Fruit fly (Drosophila melanogaster): ENCODE results near the gene Snmp1.

The Snmp1 gene

DNA sequence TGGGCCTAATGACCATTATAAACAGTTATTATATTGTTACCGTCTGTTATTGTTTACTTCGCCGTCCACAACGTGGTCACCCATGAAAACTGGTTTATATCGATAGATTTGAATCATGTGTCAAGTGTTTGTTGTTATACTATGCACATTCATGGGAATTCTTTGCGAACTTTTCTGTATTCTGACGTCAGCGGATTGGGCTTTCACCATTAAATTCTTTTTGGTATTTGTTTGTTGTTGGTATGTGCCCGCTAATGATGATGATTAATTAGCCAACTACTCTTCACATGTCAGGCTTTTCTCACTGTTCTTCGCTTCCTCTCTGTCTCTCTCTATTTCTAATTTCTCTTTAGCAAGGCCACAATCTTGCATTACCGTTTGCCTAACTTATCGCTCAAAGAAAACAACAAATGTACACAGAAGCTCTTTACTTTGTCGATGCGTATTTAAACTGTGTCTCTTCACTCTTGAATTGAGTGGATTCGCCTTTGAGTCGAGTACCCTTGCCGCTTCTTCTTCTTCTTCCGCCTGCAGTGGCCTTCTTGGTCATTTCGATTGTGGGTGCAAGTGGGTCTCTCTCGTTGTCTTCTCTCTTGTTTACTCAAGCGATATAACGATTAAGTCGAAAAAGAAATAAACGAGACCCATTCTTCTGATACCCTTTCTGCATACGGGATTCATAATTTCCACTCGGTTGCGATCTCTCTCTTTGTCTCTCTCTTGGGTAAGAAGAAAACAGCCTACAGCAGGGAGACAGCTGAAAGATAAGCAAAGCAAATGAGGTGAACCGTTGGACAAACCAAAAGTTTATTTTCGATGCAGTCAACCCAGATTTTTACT is 35.9 kb upstream of the Snmp1 start:
- TF ChIP-seq B-H1 (GFP tag; IDR thresholded peaks at IDR 0.05) (no peak; the same call in 2 of the 3 replicates), CG17328 (GFP tag; IDR thresholded peaks at IDR 0.05) (peak; percentile 18; the same call in 1 of the 2 replicates), schlank (tag; optimal IDR thresholded peaks at IDR 0.05) (no peak), al (GFP tag; IDR thresholded peaks at IDR 0.05) (no peak), shn (GFP tag; optimal IDR thresholded peaks at IDR 0.05) (no peak), Chrac-16 (GFP tag; optimal IDR thresholded peaks at IDR 0.05) (no peak), CG42726 (GFP tag; IDR thresholded peaks at IDR 0.05; ENCODE audit: partially characterized antibody) (no peak), dmrt11E (tag; optimal IDR thresholded peaks at IDR 0.05) (peak; percentile 38), CG1792 (GFP tag; optimal IDR thresholded peaks at IDR 0.05) (no peak), pan (optimal IDR thresholded peaks at IDR 0.05) (no peak), pan (GFP tag; optimal IDR thresholded peaks at IDR 0.05 in 1 of 2, IDR thresholded peaks at IDR 0.05 in 1 of 2) (peak in 1 of 2 experiments; percentile 33), cato (GFP tag; optimal IDR thresholded peaks at IDR 0.05; ENCODE audit: borderline replicate concordance) (no peak), Gsc (GFP tag; IDR thresholded peaks at IDR 0.05) (no peak), bcd (GFP tag; optimal IDR thresholded peaks at IDR 0.05) (no peak), CG3407 (GFP tag; optimal IDR thresholded peaks at IDR 0.05) (peak; percentile 84), lilli (GFP tag; optimal IDR thresholded peaks at IDR 0.05) (no peak), cas (GFP tag; IDR thresholded peaks at IDR 0.05) (no peak), MBD-R2 (GFP tag; IDR thresholded peaks at IDR 0.05) (no peak), Antp (GFP tag; optimal IDR thresholded peaks at IDR 0.05) (no peak), CG13894 (tag; optimal IDR thresholded peaks at IDR 0.05) (no peak), ERR (GFP tag; optimal IDR thresholded peaks at IDR 0.05) (no peak), unpg (GFP tag; optimal IDR thresholded peaks at IDR 0.05) (peak; percentile 67), fru (optimal IDR thresholded peaks at IDR 0.05) (no peak), cad (GFP tag; optimal IDR thresholded peaks at IDR 0.05) (no peak), dimm (GFP tag; IDR thresholded peaks at IDR 0.05) (no peak), CG31441 (GFP tag; IDR thresholded peaks at IDR 0.05) (no peak; the same call in 1 of the 2 replicates), Doc3 (GFP tag; IDR thresholded peaks at IDR 0.05; ENCODE audit: partially characterized antibody) (no peak), luna (GFP tag; optimal IDR thresholded peaks at IDR 0.05) (no peak), CG7745 (tag; optimal IDR thresholded peaks at IDR 0.05) (peak; percentile 73), sd (tag; optimal IDR thresholded peaks at IDR 0.05) (peak; percentile 94), chif (GFP tag; optimal IDR thresholded peaks at IDR 0.05) (no peak), CG10959 (GFP tag; IDR thresholded peaks at IDR 0.05) (no peak), ttk (GFP tag; IDR thresholded peaks at IDR 0.05) (peak; percentile 22; the same call in 1 of the 2 replicates), pho (GFP tag; optimal IDR thresholded peaks at IDR 0.05) (no peak), CG2678 (tag; optimal IDR thresholded peaks at IDR 0.05) (peak; percentile 1), Pdp1 (GFP tag; optimal IDR thresholded peaks at IDR 0.05) (no peak), dpn (GFP tag; optimal IDR thresholded peaks at IDR 0.05) (no peak), NFAT (GFP tag; IDR thresholded peaks at IDR 0.05) (no peak), fd102C (GFP tag; optimal IDR thresholded peaks at IDR 0.05) (no peak), CG33213 (GFP tag; optimal IDR thresholded peaks at IDR 0.05) (no peak), CG17568 (GFP tag; optimal IDR thresholded peaks at IDR 0.05) (peak; percentile 93), CG30431 (GFP tag; optimal IDR thresholded peaks at IDR 0.05) (no peak), ATbp (GFP tag; optimal IDR thresholded peaks at IDR 0.05) (peak; percentile 96), HLH54F (GFP tag; optimal IDR thresholded peaks at IDR 0.05) (no peak), Ada2b (GFP tag; IDR thresholded peaks at IDR 0.05) (no peak), CG15073 (GFP tag; optimal IDR thresholded peaks at IDR 0.05) (no peak), fd64A (GFP tag; optimal IDR thresholded peaks at IDR 0.05) (peak; percentile 96), NfI (GFP tag; optimal IDR thresholded peaks at IDR 0.05) (peak; percentile 8), CG18262 (tag; optimal IDR thresholded peaks at IDR 0.05) (no peak), eve (GFP tag; optimal IDR thresholded peaks at IDR 0.05) (peak in 1 of 2 experiments; percentile 26)
